Fruit fly (Drosophila melanogaster): ENCODE results near the gene ed.

dm6 chr2L:4060775-4061174 lies 29.6 kb downstream of the ed start:
- TF ChIP-seq CTCF (optimal IDR thresholded peaks at IDR 0.05): no peak
- no peak for TF ChIP-seq CG8478 (optimal IDR thresholded peaks at IDR 0.05)
